Worm (Caenorhabditis elegans): Measurements from ENCODE around the gene fozi-1.

The fozi-1 gene

DNA sequence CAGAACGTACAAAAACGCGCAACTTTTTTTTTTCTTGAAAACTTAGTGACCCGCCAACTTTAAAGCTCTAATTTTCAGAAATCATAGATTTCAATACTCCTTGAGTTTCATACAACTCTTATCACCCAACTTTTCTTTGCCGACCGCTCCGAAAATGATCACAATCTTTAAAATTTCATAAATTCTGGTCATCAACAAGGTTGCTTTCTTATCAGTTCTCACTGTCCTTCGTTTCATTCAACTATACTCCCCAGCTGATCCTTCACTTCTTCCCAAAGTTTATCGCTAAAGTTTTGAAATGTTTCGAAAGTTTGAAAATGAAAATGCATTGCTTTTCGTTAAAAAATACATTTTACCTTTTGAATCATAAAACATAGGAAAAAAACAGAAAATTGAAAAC is 25.8 kb upstream of the fozi-1 start:
- TF ChIP-seq B0310.2 (tag; optimal IDR thresholded peaks at IDR 0.05) (no peak), pes-1 (GFP tag; IDR thresholded peaks at IDR 0.05) (no peak)

ce11 chrIII:9256961-9257360 is 24.6 kb upstream of the fozi-1 start, which contains the start of gene M01A8.1:
M01A8.1 (plus strand) TSS chrIII:9257261.
- no peak for TF ChIP-seq F13C5.2 (tag; optimal IDR thresholded peaks at IDR 0.05)
- no peak for TF ChIP-seq scrt-1 (GFP tag; IDR thresholded peaks at IDR 0.05)

ce11 chrIII:9258510-9258909 is 23.1 kb upstream of the fozi-1 start:
- TF ChIP-seq F13C5.2 (tag; optimal IDR thresholded peaks at IDR 0.05) (no peak), hnd-1 (tag; optimal IDR thresholded peaks at IDR 0.05) (no peak), ets-7 (tag; optimal IDR thresholded peaks at IDR 0.05) (no peak), ama-1 (optimal IDR thresholded peaks at IDR 0.05) (no peak), sea-1 (GFP tag; conservative IDR thresholded peaks at IDR 0.05) (no peak), tra-4 (tag; optimal IDR thresholded peaks at IDR 0.05) (no peak), hmg-4 (GFP tag; optimal IDR thresholded peaks at IDR 0.05) (no peak), ceh-13 (GFP tag; optimal IDR thresholded peaks at IDR 0.05) (no peak), tbx-37 (GFP tag; conservative IDR thresholded peaks at IDR 0.05) (no peak), tbx-11 (GFP tag; IDR thresholded peaks at IDR 0.05) (no peak), ceh-36 (tag; optimal IDR thresholded peaks at IDR 0.05) (no peak), scrt-1 (GFP tag; IDR thresholded peaks at IDR 0.05) (no peak), aly-1 (tag; optimal IDR thresholded peaks at IDR 0.05) (no peak), pes-1 (GFP tag; IDR thresholded peaks at IDR 0.05) (no peak), B0310.2 (tag; optimal IDR thresholded peaks at IDR 0.05) (no peak), hmbx-1 (tag; optimal IDR thresholded peaks at IDR 0.05) (no peak), flt-1 (GFP tag; IDR thresholded peaks at IDR 0.05) (no peak)

ce11 chrIII:9269012-9269471 is 12.5 kb upstream of the fozi-1 start, which contains the start of gene clip-1:
clip-1 (minus strand) TSS chrIII:9269062.
- TF ChIP-seq sea-1 (GFP tag; conservative IDR thresholded peaks at IDR 0.05) = no peak
- TF ChIP-seq ceh-36 (tag; optimal IDR thresholded peaks at IDR 0.05) = no peak
- TF ChIP-seq B0310.2 (tag; optimal IDR thresholded peaks at IDR 0.05) = no peak
- no peak for TF ChIP-seq aly-1 (tag; optimal IDR thresholded peaks at IDR 0.05)
- TF ChIP-seq scrt-1 (GFP tag; IDR thresholded peaks at IDR 0.05) = no peak
- no peak for TF ChIP-seq F13C5.2 (tag; optimal IDR thresholded peaks at IDR 0.05)
- TF ChIP-seq hnd-1 (tag; optimal IDR thresholded peaks at IDR 0.05) = no peak
- no peak for TF ChIP-seq tbx-37 (GFP tag; conservative IDR thresholded peaks at IDR 0.05)
- TF ChIP-seq pes-1 (GFP tag; IDR thresholded peaks at IDR 0.05) = no peak
- TF ChIP-seq ets-7 (tag; optimal IDR thresholded peaks at IDR 0.05) = no peak
- no peak for TF ChIP-seq flt-1 (GFP tag; IDR thresholded peaks at IDR 0.05)

DNA sequence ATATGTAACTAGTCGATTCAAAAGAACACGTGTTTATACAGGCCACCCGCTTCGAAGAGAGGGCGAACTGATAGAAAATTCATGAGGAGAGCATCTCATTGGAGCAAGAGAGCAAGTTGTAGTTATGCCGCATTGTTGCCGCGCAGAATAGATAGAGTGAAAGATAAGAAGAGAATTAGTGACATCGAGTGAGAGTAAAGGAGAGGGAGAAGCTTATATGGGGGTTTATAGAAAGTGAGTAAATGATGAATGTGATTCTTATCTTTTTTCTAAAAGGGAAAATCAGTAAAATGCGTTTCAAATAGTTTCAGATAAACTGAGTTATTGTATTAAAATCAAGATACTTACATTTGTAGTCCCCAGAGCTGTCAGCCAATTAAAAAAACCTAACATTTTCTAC is 11.4 kb upstream of the fozi-1 start:
- no peak for TF ChIP-seq F13C5.2 (tag; optimal IDR thresholded peaks at IDR 0.05)
- no peak for TF ChIP-seq ceh-13 (GFP tag; optimal IDR thresholded peaks at IDR 0.05)
- no peak for TF ChIP-seq hmg-4 (GFP tag; optimal IDR thresholded peaks at IDR 0.05)
- no peak for TF ChIP-seq ama-1 (optimal IDR thresholded peaks at IDR 0.05)
- no peak for TF ChIP-seq tbx-11 (GFP tag; IDR thresholded peaks at IDR 0.05)
- no peak for TF ChIP-seq hnd-1 (tag; optimal IDR thresholded peaks at IDR 0.05)
- no peak for TF ChIP-seq scrt-1 (GFP tag; IDR thresholded peaks at IDR 0.05)
- TF ChIP-seq sea-1 (GFP tag; conservative IDR thresholded peaks at IDR 0.05) = no peak
- no peak for TF ChIP-seq hmbx-1 (tag; optimal IDR thresholded peaks at IDR 0.05)
- no peak for TF ChIP-seq flt-1 (GFP tag; IDR thresholded peaks at IDR 0.05)
- no peak for TF ChIP-seq aly-1 (tag; optimal IDR thresholded peaks at IDR 0.05)
- TF ChIP-seq ceh-36 (tag; optimal IDR thresholded peaks at IDR 0.05) = no peak

ce11 chrIII:9271389-9271918 is 10.1 kb upstream of the fozi-1 start:
- TF ChIP-seq hnd-1 (tag; optimal IDR thresholded peaks at IDR 0.05) = no peak
- TF ChIP-seq ceh-36 (tag; optimal IDR thresholded peaks at IDR 0.05) = no peak
- no peak for TF ChIP-seq B0310.2 (tag; optimal IDR thresholded peaks at IDR 0.05)
- TF ChIP-seq tra-4 (tag; optimal IDR thresholded peaks at IDR 0.05) = no peak
- no peak for TF ChIP-seq flt-1 (GFP tag; IDR thresholded peaks at IDR 0.05)
- TF ChIP-seq hmbx-1 (tag; optimal IDR thresholded peaks at IDR 0.05) = no peak
- no peak for TF ChIP-seq ama-1 (optimal IDR thresholded peaks at IDR 0.05)
- no peak for TF ChIP-seq aly-1 (tag; optimal IDR thresholded peaks at IDR 0.05)
- TF ChIP-seq pes-1 (GFP tag; IDR thresholded peaks at IDR 0.05) = no peak
- no peak for TF ChIP-seq hmg-4 (GFP tag; optimal IDR thresholded peaks at IDR 0.05)
- TF ChIP-seq ets-7 (tag; optimal IDR thresholded peaks at IDR 0.05) = no peak
- TF ChIP-seq sea-1 (GFP tag; conservative IDR thresholded peaks at IDR 0.05) = no peak
- TF ChIP-seq scrt-1 (GFP tag; IDR thresholded peaks at IDR 0.05) = no peak
- TF ChIP-seq tbx-37 (GFP tag; conservative IDR thresholded peaks at IDR 0.05) = no peak
- TF ChIP-seq F13C5.2 (tag; optimal IDR thresholded peaks at IDR 0.05) = no peak
- TF ChIP-seq tbx-11 (GFP tag; IDR thresholded peaks at IDR 0.05) = no peak
- no peak for TF ChIP-seq ceh-13 (GFP tag; optimal IDR thresholded peaks at IDR 0.05)

DNA sequence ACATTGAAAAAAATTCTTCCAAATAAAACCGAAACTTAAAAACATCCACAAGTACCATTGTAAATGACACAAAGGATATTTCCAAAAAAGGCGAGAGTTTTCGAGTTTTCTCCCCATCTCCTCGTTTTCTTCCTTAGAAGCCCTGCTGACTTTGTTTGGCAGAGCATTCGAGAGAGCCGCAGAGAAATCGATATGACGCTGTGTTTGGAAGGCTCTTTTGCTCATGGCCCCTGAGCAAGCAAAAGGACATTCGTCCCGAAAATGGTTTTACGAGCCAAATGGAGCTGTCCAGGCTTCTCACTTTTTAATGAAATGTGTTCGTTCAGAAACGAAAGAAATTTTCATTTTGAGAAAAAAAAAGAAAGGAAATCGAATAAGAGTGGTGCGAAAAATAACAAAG is 9.5 kb upstream of the fozi-1 start:
- TF ChIP-seq tra-4 (tag; optimal IDR thresholded peaks at IDR 0.05) (no peak), ets-7 (tag; optimal IDR thresholded peaks at IDR 0.05) (no peak), hnd-1 (tag; optimal IDR thresholded peaks at IDR 0.05) (no peak)

DNA sequence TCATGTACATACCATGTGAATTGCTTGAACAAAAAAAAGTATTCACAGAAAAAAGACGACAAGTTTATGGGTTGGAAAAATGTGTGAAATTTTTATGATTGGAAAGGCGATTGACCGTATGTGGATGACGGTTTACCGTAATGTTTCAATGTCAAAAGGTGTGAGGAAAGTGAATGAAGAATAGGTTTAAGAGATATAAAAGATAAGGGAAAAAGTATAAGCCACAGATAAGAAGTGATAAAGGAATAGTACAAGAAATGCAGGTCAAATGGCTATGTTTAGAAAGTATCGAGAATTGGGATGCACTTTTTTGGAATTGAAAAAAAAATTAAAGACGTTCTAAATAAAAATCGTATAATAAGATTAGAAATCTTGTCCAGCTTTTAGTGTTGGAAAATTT is 3.8 kb upstream of the fozi-1 start:
- TF ChIP-seq ama-1 (optimal IDR thresholded peaks at IDR 0.05) (no peak), tra-4 (tag; optimal IDR thresholded peaks at IDR 0.05) (no peak), scrt-1 (GFP tag; IDR thresholded peaks at IDR 0.05) (no peak), hnd-1 (tag; optimal IDR thresholded peaks at IDR 0.05) (no peak)

Measured in whole organism, early embryonic.